Fruit fly (Drosophila melanogaster): ENCODE measurements around the gene Dysb.

Dysb gene

DNA sequence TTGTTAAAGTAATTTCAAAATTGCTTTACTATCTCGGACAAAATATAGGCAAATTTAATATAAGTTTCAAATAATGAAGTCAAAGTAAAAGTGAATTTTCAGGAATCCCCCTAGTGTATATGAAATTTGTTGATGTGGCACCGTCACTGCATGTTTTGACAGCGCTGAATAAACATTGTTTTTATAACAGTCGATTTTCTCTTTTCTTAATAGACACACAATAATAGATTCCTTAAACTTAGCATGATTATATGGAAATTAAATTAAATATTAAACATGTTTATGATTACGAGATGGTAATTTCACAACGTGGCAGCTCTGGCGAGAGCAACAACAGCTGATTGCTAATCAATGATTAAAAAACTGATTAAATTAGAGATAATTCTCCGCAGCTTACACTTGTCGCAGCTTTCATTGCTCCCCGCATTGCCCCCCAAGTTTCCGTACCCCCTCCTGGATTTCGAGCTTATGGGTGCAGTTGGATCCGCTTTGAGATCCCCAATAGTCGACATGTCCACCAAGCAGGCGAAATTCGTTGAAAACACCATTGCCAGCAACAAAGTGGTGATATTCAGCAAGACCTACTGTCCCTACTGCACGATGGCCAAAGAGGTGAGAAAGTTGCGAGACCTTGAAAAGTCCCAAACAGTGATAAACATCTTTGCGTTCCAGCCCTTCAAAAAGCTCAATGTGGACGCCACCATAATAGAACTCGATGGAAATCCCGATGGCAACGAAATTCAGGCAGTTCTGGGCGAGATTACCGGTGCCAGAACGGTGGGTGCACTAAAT, 1.7 kb downstream of the Dysb start, which contains the start of gene Grx1 (continued):
- TF ChIP-seq CG7556 (GFP tag; optimal IDR thresholded peaks at IDR 0.05), result peak; percentile 52
- TF ChIP-seq crc (GFP tag; optimal IDR thresholded peaks at IDR 0.05), result peak; percentile 15
- TF ChIP-seq al (GFP tag; IDR thresholded peaks at IDR 0.05), result 0 out of 2 replicates have a peak, but pooled peaks have one; percentile 38
- peak; percentile 21 for TF ChIP-seq Myb (GFP tag; optimal IDR thresholded peaks at IDR 0.05)
- TF ChIP-seq Hmx (GFP tag; optimal IDR thresholded peaks at IDR 0.05), result peak; percentile 33
- TF ChIP-seq kay (GFP tag; optimal IDR thresholded peaks at IDR 0.05), result peak; percentile 55
- TF ChIP-seq ab (GFP tag; optimal IDR thresholded peaks at IDR 0.05), result no peak
- TF ChIP-seq twi (tag; optimal IDR thresholded peaks at IDR 0.05), result peak; percentile 49
- peak; percentile 95 for TF ChIP-seq Ets65A (GFP tag)
- TF ChIP-seq CG15601 (tag; optimal IDR thresholded peaks at IDR 0.05), result peak; percentile 54
- TF ChIP-seq Dp (GFP tag; optimal IDR thresholded peaks at IDR 0.05), result peak; percentile 18
- TF ChIP-seq CG2129 (GFP tag; IDR thresholded peaks at IDR 0.05; ENCODE audit: partially characterized antibody), result no peak
- peak; percentile 88 for TF ChIP-seq MESR4 (GFP tag; optimal IDR thresholded peaks at IDR 0.05)
- TF ChIP-seq Lhr (GFP tag; optimal IDR thresholded peaks at IDR 0.05), result peak; percentile 15
- TF ChIP-seq D (optimal IDR thresholded peaks at IDR 0.05), result no peak
- TF ChIP-seq D (GFP tag; optimal IDR thresholded peaks at IDR 0.05), result peak; percentile 47
- no peak for TF ChIP-seq CG8359 (GFP tag; optimal IDR thresholded peaks at IDR 0.05; ENCODE audit: borderline replicate concordance)
- no peak for TF ChIP-seq CG11723 (GFP tag; optimal IDR thresholded peaks at IDR 0.05)
- no peak for TF ChIP-seq CG6791 (GFP tag; IDR thresholded peaks at IDR 0.05; ENCODE audit: partially characterized antibody)
- no peak for TF ChIP-seq CG16815 (GFP tag; optimal IDR thresholded peaks at IDR 0.05)
- peak; percentile 63 for TF ChIP-seq CG8924 (tag; optimal IDR thresholded peaks at IDR 0.05)
- TF ChIP-seq sc (optimal IDR thresholded peaks at IDR 0.05), result no peak
- TF ChIP-seq sc (GFP tag; optimal IDR thresholded peaks at IDR 0.05), result peak; percentile 38
- no peak for TF ChIP-seq Gsc (GFP tag; IDR thresholded peaks at IDR 0.05)
- no peak for TF ChIP-seq repo (GFP tag; optimal IDR thresholded peaks at IDR 0.05)
- TF ChIP-seq ken (GFP tag; IDR thresholded peaks at IDR 0.05), result 0 out of 3 replicates have a peak, but pooled peaks have one; percentile 37
- TF ChIP-seq CG34422 (GFP tag; IDR thresholded peaks at IDR 0.05), result no peak
- peak; percentile 9 for TF ChIP-seq CG17186 (GFP tag; optimal IDR thresholded peaks at IDR 0.05)
- TF ChIP-seq Ravus (GFP tag; IDR thresholded peaks at IDR 0.05), result no peak
- TF ChIP-seq Ets97D (GFP tag; optimal IDR thresholded peaks at IDR 0.05), result peak; percentile 14
- no peak for TF ChIP-seq br (optimal IDR thresholded peaks at IDR 0.05)
- TF ChIP-seq CG12236 (GFP tag; optimal IDR thresholded peaks at IDR 0.05), result no peak
- TF ChIP-seq croc (GFP tag; conservative IDR thresholded peaks at IDR 0.05), result no peak
- no peak for TF ChIP-seq vfl (GFP tag; optimal IDR thresholded peaks at IDR 0.05)
- TF ChIP-seq Bdp1 (GFP tag; optimal IDR thresholded peaks at IDR 0.05), result peak; percentile 8
- TF ChIP-seq insv (GFP tag; optimal IDR thresholded peaks at IDR 0.05), result no peak
- TF ChIP-seq CG31365 (tag; optimal IDR thresholded peaks at IDR 0.05), result no peak
- peak; percentile 52 for TF ChIP-seq Sox100B (GFP tag; optimal IDR thresholded peaks at IDR 0.05)
- TF ChIP-seq ara (GFP tag; IDR thresholded peaks at IDR 0.05), result no peak
- peak; percentile 6 for TF ChIP-seq CG12769 (tag; optimal IDR thresholded peaks at IDR 0.05)
- peak in 1 of 3 experiments; percentile 57 for TF ChIP-seq lola (GFP tag; optimal IDR thresholded peaks at IDR 0.05)
- TF ChIP-seq Opbp (GFP tag; IDR thresholded peaks at IDR 0.05; ENCODE audit: partially characterized antibody), result no peak
- TF ChIP-seq C15 (GFP tag; IDR thresholded peaks at IDR 0.05), result no peak
- TF ChIP-seq CG3407 (GFP tag; optimal IDR thresholded peaks at IDR 0.05), result peak; percentile 21
- TF ChIP-seq Blimp-1 (GFP tag; optimal IDR thresholded peaks at IDR 0.05), result peak; percentile 79
- TF ChIP-seq zfh1 (GFP tag; IDR thresholded peaks at IDR 0.05), result peak; percentile 59; the same call in 1 of the 3 replicates
- TF ChIP-seq CG15514 (GFP tag; optimal IDR thresholded peaks at IDR 0.05), result peak; percentile 46
- TF ChIP-seq CG10209 (GFP tag; optimal IDR thresholded peaks at IDR 0.05), result peak; percentile 41
- no peak for TF ChIP-seq CkIIα-i1 (GFP tag; IDR thresholded peaks at IDR 0.05)
- TF ChIP-seq CG17912 (GFP tag; optimal IDR thresholded peaks at IDR 0.05), result no peak
